Fruit fly (Drosophila melanogaster) whole organism, prepupa: ENCODE measurements around the gene Ctr1C.

Experiments used
- CG6163 ChIP-seq: fragments of 200-800 bp; sonication (Bioruptor generic); IDR thresholded peaks from 3 replicates; pipeline ENCODE4 v1.3.6; 2022; ENCODE audit warnings: missing biosample characterization, missing genetic modification characterization
- CG6854 ChIP-seq: fragments of 200-800 bp; sonication (Bioruptor generic); optimal IDR thresholded peaks from 2 replicates; lab custom pipeline; 2017; ENCODE audit warnings: missing biosample characterization, mild to moderate bottlenecking, missing genetic modification characterization
- Ets96B ChIP-seq: fragments of 200-800 bp; optimal IDR thresholded peaks from 2 replicates; lab custom pipeline; 2019; ENCODE audit warnings: missing biosample characterization, mild to moderate bottlenecking, missing genetic modification characterization, moderate library complexity
- Gug ChIP-seq: fragments of 200-800 bp; sonication (Bioruptor generic); IDR thresholded peaks from 2 replicates; pipeline ENCODE4 v1.3.6; 2022; ENCODE audit warnings: missing biosample characterization, missing genetic modification characterization
- Hr4 ChIP-seq: fragments of 200-800 bp; sonication (Bioruptor generic); optimal IDR thresholded peaks from 3 replicates; lab custom pipeline; 2016; ENCODE audit warnings: missing biosample characterization, missing genetic modification characterization
- achi ChIP-seq: fragments of 200-800 bp; sonication (Bioruptor generic); optimal IDR thresholded peaks from 3 replicates; lab custom pipeline; 2016; ENCODE audit warnings: missing biosample characterization, missing genetic modification characterization
- acj6 ChIP-seq: fragments of 200-800 bp; sonication (Bioruptor generic); optimal IDR thresholded peaks from 3 replicates; lab custom pipeline; 2016; ENCODE audit warnings: missing biosample characterization, missing genetic modification characterization
- dsx ChIP-seq: fragments of 200-800 bp; optimal IDR thresholded peaks from 3 replicates; lab custom pipeline; 2019; ENCODE audit warnings: missing biosample characterization, mild to moderate bottlenecking, missing genetic modification characterization, moderate library complexity; ENCODE audit not compliant: poor library complexity, severe bottlenecking
- esn ChIP-seq: fragments of 200-800 bp; sonication (Bioruptor generic); optimal IDR thresholded peaks from 2 replicates; lab custom pipeline; 2016; ENCODE audit warnings: missing biosample characterization, mild to moderate bottlenecking, missing genetic modification characterization, moderate library complexity
- fd85E ChIP-seq: fragments of 200-800 bp; sonication (Bioruptor generic); optimal IDR thresholded peaks from 3 replicates; lab custom pipeline; 2016; ENCODE audit warnings: missing biosample characterization, missing genetic modification characterization

DNA sequence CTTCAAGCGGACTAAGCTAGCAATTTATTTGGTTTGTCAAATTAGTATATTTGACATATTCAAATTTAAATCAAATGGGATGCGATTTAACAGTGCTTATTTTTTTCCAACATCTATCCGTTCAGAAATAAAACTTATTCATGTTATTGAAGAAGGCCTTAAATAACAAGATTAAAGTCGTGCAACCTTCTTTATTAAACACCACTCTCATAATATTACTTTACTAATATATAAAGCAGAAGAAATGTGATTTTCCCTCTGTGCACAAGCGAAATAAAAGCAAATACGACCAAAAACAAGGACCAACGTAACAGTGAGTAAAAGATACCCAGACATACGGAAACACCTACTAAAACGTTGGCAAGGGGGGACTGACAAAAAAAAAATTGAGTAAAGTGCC lies 42.5 kb upstream of the Ctr1C start:
- TF ChIP-seq CG6854 (no peak), Hr4 (GFP tag; lab: Kevin White, UChicago) (no peak), achi (GFP tag; lab: Kevin White, UChicago) (no peak), fd85E (GFP tag; lab: Kevin White, UChicago) (no peak), esn (GFP tag; lab: Kevin White, UChicago) (no peak), CG6163 (GFP tag; lab: Robert Waterston, UW) (no peak), Gug (GFP tag; lab: Robert Waterston, UW) (no peak), Ets96B (no peak), acj6 (GFP tag; lab: Kevin White, UChicago) (no peak), dsx (GFP tag; lab: Kevin White, UChicago) (no peak)
